Worm (Caenorhabditis elegans) whole organism, late embryonic: ENCODE data around the gene nuo-4.

Experiments
- K02D7.2 ChIP-seq: sonication (generic microtip); optimal IDR thresholded peaks from 2 replicates; lab custom pipeline; 2017; ENCODE audit warnings: mild to moderate bottlenecking, missing genetic modification characterization, missing compliant biosample characterization
- ahr-1 ChIP-seq: sonication (generic microtip); optimal IDR thresholded peaks from 2 replicates; lab custom pipeline; 2016; ENCODE audit warnings: missing genetic modification characterization, missing compliant biosample characterization
- ama-1 ChIP-seq: fragments of 150-350 bp; optimal IDR thresholded peaks from 2 replicates; lab custom pipeline; 2014
- ceh-18 ChIP-seq: sonication (generic microtip); optimal IDR thresholded peaks from 2 replicates; lab custom pipeline; 2016; ENCODE audit warnings: missing genetic modification characterization, missing compliant biosample characterization
- ceh-19 ChIP-seq: fragments of 200-800 bp; sonication (Bioruptor generic); optimal IDR thresholded peaks from 2 replicates; lab custom pipeline; 2018; ENCODE audit warnings: mild to moderate bottlenecking, missing genetic modification characterization, missing compliant biosample characterization
- ceh-45 ChIP-seq: fragments of 200-800 bp; sonication (Bioruptor generic); IDR thresholded peaks from 2 replicates; pipeline ENCODE4 v1.3.6; 2022; ENCODE audit warnings: missing genetic modification reagents, missing genetic modification characterization, missing compliant biosample characterization
- ceh-6 ChIP-seq: fragments of 200-800 bp; sonication (Bioruptor generic); optimal IDR thresholded peaks from 2 replicates; lab custom pipeline; 2018; ENCODE audit warnings: mild to moderate bottlenecking, missing genetic modification characterization, missing compliant biosample characterization
- ceh-9 ChIP-seq: sonication (generic microtip); optimal IDR thresholded peaks from 2 replicates; lab custom pipeline; 2016; ENCODE audit warnings: mild to moderate bottlenecking, missing genetic modification characterization, inconsistent platforms, missing compliant biosample characterization
- che-1 ChIP-seq: sonication (generic microtip); optimal IDR thresholded peaks from 2 replicates; lab custom pipeline; 2016; ENCODE audit warnings: mild to moderate bottlenecking, missing genetic modification characterization, missing compliant biosample characterization
- dmd-4 ChIP-seq: sonication (generic microtip); optimal IDR thresholded peaks from 2 replicates; lab custom pipeline; 2016; ENCODE audit warnings: borderline replicate concordance, missing genetic modification characterization, missing compliant biosample characterization
- elt-2 ChIP-seq: sonication (generic microtip); optimal IDR thresholded peaks from 2 replicates; lab custom pipeline; 2016; ENCODE audit warnings: missing genetic modification reagents, missing genetic modification characterization, missing compliant biosample characterization
- ets-4 ChIP-seq: sonication (generic microtip); optimal IDR thresholded peaks from 2 replicates; lab custom pipeline; 2016; ENCODE audit warnings: missing genetic modification characterization, missing compliant biosample characterization
- hlh-30 ChIP-seq: sonication (generic microtip); optimal IDR thresholded peaks from 2 replicates; lab custom pipeline; 2017; ENCODE audit warnings: antibody characterized with exemption, missing genetic modification characterization, missing compliant biosample characterization; ENCODE audit not compliant: insufficient read depth
- hlh-6 ChIP-seq: sonication (generic microtip); optimal IDR thresholded peaks from 2 replicates; lab custom pipeline; 2016; ENCODE audit warnings: missing genotype, missing genetic modification characterization, missing compliant biosample characterization
- hlh-8 ChIP-seq: sonication (generic microtip); optimal IDR thresholded peaks from 2 replicates; lab custom pipeline; 2016; ENCODE audit warnings: missing genotype, missing genetic modification characterization, missing compliant biosample characterization
- nfya-1 ChIP-seq: sonication (generic microtip); optimal IDR thresholded peaks from 2 replicates; lab custom pipeline; 2017; ENCODE audit warnings: missing genetic modification characterization, mild to moderate bottlenecking, missing compliant biosample characterization, antibody characterized with exemption, moderate library complexity
- nhr-11 ChIP-seq: fragments of 150-350 bp; optimal IDR thresholded peaks from 2 replicates; lab custom pipeline; 2014; ENCODE audit warnings: missing biosample characterization, missing genetic modification characterization
- odd-2 ChIP-seq: sonication (generic microtip); optimal IDR thresholded peaks from 2 replicates; lab custom pipeline; 2017; ENCODE audit warnings: antibody characterized with exemption, mild to moderate bottlenecking, missing genetic modification characterization, missing compliant biosample characterization
- pag-3 ChIP-seq: sonication (generic microtip); optimal IDR thresholded peaks from 2 replicates; lab custom pipeline; 2016; ENCODE audit warnings: missing compliant biosample characterization, missing genetic modification characterization, borderline replicate concordance
- pha-4 ChIP-seq: fragments of 150-350 bp; optimal IDR thresholded peaks from 2 replicates; lab custom pipeline; 2018; ENCODE audit warnings: missing biosample characterization, missing genetic modification reagents, missing genetic modification characterization
- pqm-1 ChIP-seq: sonication (generic microtip); optimal IDR thresholded peaks from 2 replicates; lab custom pipeline; 2016; ENCODE audit warnings: missing genetic modification characterization, missing compliant biosample characterization
- ref-2 ChIP-seq: sonication (generic microtip); optimal IDR thresholded peaks from 2 replicates; lab custom pipeline; 2016; ENCODE audit warnings: missing genetic modification characterization, missing compliant biosample characterization
- sdc-2 ChIP-seq: sonication (generic microtip); optimal IDR thresholded peaks from 2 replicates; lab custom pipeline; 2016; ENCODE audit warnings: missing genotype, missing genetic modification characterization, missing compliant biosample characterization
- sox-2 ChIP-seq: fragments of 200-800 bp; sonication (Bioruptor generic); IDR thresholded peaks from 2 replicates; pipeline ENCODE4 v1.3.6; 2022; ENCODE audit warnings: missing genetic modification reagents, missing genetic modification characterization, missing compliant biosample characterization
- sox-4 ChIP-seq: sonication (generic microtip); optimal IDR thresholded peaks from 2 replicates; lab custom pipeline; 2017; ENCODE audit warnings: mild to moderate bottlenecking, missing genetic modification characterization, inconsistent platforms, missing compliant biosample characterization
- tbx-2 ChIP-seq: sonication (generic microtip); optimal IDR thresholded peaks from 2 replicates; lab custom pipeline; 2016; ENCODE audit warnings: missing genetic modification characterization, missing compliant biosample characterization
- ttx-3 ChIP-seq: sonication (generic microtip); optimal IDR thresholded peaks from 2 replicates; lab custom pipeline; 2016; ENCODE audit warnings: missing genetic modification reagents, missing genetic modification characterization, missing compliant biosample characterization
- unc-3 ChIP-seq, 2 experiments: fragments of 200-800 bp in 1 of 2; sonication (Bioruptor generic) in 1 of 2; sonication (generic microtip) in 1 of 2; conservative IDR thresholded peaks in 1 of 2; optimal IDR thresholded peaks in 1 of 2; 2 replicates each; pipeline versions ENCODE4 v1.3.6 to Lab custom; 2016 to 2022; ENCODE audit warnings: missing compliant biosample characterization in 2 of 2, missing genetic modification characterization in 2 of 2, missing genetic modification reagents in 1 of 2
- unc-42 ChIP-seq: sonication (generic microtip); optimal IDR thresholded peaks from 2 replicates; lab custom pipeline; 2016; ENCODE audit warnings: missing genotype, missing genetic modification characterization, missing compliant biosample characterization

nuo-4 gene

DNA sequence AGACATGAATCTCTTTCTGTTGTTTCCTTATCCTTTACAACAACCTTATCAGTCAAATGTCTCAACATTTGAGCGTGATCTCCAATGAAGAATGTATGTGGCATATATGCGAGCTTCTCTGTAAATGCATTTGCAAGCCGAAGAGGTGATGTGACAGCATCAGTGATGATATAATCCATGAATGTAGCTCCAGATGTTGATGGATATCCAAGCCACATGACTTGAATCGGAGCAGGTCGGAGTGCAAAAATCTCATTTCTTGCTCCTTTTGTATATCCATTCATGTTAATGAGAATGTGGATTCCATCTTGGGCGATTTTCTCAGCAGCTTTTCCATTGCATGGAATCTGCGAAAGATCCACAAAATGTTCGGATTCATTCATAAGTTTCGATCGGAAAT is 10.4 kb downstream of the nuo-4 start:
- TF ChIP-seq nhr-11 (no peak), ceh-19 (GFP tag; lab: Kevin White, UChicago) (no peak), ahr-1 (tag; lab: Kevin White, UChicago) (no peak), sox-2 (GFP tag; lab: Robert Waterston, UW) (no peak)

DNA sequence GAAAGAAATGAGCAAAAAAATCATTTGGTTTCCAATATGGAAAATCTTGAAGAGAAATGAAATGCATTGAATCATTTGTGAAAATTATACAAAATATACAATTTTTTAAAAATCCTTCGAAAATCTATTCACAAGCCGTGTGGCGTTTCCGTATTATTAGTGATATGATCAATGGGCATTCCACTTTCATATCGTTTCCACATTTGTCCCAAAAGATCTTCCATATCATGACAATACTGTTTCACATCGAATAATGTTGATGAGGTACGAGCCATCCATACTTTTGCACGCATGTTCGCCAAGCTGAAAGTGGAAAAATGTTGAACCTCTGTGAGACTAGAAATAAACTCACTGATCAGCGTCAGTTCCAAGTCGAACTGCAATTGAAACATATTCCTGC is 12.3 kb downstream of the nuo-4 start:
- TF ChIP-seq sox-4 (tag; lab: Kevin White, UChicago), result no peak
- no peak for TF ChIP-seq ref-2 (tag; lab: Kevin White, UChicago)
- TF ChIP-seq ceh-45 (GFP tag; lab: Robert Waterston, UW), result no peak
- TF ChIP-seq unc-3 (GFP tag; conservative IDR thresholded peaks at IDR 0.05; lab: Robert Waterston, UW), result no peak
- TF ChIP-seq unc-3 (tag; optimal IDR thresholded peaks at IDR 0.05; lab: Kevin White, UChicago), result no peak
- no peak for TF ChIP-seq hlh-8 (tag; lab: Kevin White, UChicago)
- TF ChIP-seq nhr-11, result no peak
- TF ChIP-seq ets-4, result no peak
- no peak for TF ChIP-seq ceh-9
- no peak for TF ChIP-seq che-1 (tag; lab: Kevin White, UChicago)
- no peak for TF ChIP-seq K02D7.2 (tag; lab: Kevin White, UChicago)
- no peak for TF ChIP-seq hlh-30 (tag; lab: Kevin White, UChicago)
- TF ChIP-seq ceh-6 (GFP tag; lab: Kevin White, UChicago), result no peak
- TF ChIP-seq sdc-2 (tag; lab: Kevin White, UChicago), result no peak
- TF ChIP-seq ttx-3 (tag; lab: Kevin White, UChicago), result no peak
- TF ChIP-seq pha-4 (tag; lab: Kevin White, UChicago), result no peak
- TF ChIP-seq pqm-1 (tag; lab: Kevin White, UChicago), result no peak
- no peak for TF ChIP-seq tbx-2 (tag; lab: Kevin White, UChicago)
- TF ChIP-seq unc-42 (tag; lab: Kevin White, UChicago), result no peak
- TF ChIP-seq ahr-1 (tag; lab: Kevin White, UChicago), result no peak

DNA sequence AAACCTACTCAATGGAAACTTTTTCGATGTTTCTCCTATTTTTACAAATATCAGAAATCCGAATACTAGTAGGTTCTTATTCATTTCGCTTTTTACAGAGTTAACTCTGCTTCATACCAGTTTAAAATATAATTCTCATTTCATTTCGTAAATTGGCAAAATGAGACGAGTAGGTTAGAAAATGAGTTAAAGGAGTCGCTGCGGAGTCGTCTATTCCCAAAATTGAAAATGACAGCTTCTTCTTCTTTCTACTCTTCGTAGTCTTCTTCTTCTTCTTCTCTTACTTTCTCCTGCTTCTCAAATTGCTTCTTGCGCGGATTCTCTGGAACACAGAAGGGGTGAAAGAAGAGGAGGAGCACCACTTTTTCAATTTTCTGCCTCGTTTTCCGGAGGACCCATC is 13.9 kb downstream of the nuo-4 start, which contains the start of gene glr-2:
Gene glr-2 (minus strand): TSS at position 211 of the 400 bp plus-strand sequence.
- no peak for TF ChIP-seq odd-2
- peak; percentile 59 for TF ChIP-seq unc-42 (tag; lab: Kevin White, UChicago)
- no peak for TF ChIP-seq pag-3 (tag; lab: Kevin White, UChicago)
- TF ChIP-seq ama-1, result no peak
- TF ChIP-seq hlh-6, result no peak
- TF ChIP-seq, all 69 proteins: peak for 1

DNA sequence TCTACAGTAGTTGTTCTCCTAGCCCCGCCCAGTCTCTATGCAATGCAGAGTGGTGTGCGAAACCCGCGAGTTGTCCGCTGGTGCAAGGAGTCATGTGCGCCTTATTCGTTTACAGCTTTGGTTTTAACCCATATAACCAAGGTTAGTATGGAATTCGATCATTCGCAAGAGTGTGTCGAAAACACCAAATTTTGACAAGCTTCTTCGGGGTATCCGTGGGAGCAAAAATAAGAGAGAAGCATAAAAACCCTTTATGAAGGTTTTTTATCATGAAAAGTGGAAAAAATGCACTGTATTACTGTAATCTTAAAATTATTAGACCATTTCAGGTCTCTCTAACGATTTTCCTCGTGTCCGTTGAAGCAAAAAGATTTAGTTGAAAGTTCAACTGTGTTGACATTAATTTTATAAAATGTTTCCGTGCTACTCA is 16.4 kb downstream of the nuo-4 start:
- TF ChIP-seq ama-1 (peak; percentile 39), ceh-18 (tag; lab: Kevin White, UChicago) (no peak), hlh-30 (tag; lab: Kevin White, UChicago) (peak; percentile 25), ceh-9 (no peak), nfya-1 (tag; lab: Kevin White, UChicago) (no peak), unc-3 (GFP tag; conservative IDR thresholded peaks at IDR 0.05; lab: Robert Waterston, UW) (no peak), unc-3 (tag; optimal IDR thresholded peaks at IDR 0.05; lab: Kevin White, UChicago) (no peak)

DNA sequence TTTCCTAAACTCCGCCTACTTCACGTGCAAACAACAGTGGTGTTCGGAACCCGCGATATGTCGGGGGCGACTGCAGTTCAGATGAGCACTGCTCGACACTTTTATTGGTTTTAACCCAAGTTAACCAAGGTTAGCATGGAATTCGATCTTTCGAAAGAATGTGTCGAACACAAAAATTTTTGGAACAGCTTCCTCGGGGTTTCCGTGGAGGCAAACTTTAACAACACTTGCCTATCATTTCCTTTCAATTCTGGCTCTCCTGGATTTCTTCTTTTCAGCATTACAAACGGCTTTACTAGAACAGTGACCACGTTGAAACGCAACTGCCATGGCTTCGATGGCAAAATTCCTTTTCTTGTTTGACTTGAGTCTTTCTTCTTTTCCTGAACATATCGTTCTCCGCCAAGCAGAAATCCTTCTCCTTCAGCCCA is 17.3 kb downstream of the nuo-4 start:
- TF ChIP-seq ets-4 (no peak), ama-1 (peak; percentile 87), hlh-30 (tag; lab: Kevin White, UChicago) (no peak), ceh-6 (GFP tag; lab: Kevin White, UChicago) (no peak), elt-2 (tag; lab: Kevin White, UChicago) (peak; percentile 11), sox-2 (GFP tag; lab: Robert Waterston, UW) (no peak)

DNA sequence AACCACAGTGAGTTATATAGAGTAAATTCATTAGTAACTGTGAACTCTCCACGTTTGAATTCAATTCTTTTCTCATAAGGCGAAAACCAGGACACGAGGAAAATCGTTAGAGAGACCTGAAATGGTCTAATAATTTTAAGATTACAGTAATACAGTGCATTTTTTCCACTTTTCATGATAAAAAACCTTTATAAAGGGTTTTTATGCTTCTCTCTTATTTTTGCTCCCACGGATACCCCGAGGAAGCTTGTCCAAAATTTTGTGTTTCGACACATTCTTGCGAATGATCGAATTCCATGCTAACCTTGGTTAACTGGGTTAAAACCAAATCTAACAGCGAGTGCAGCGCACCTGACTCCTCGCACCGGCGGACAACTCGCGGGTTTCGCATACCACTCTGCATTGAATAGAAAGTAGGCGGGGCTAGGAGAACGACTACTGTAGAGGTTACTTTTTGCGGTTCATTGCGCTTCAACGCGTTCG is 18.3 kb downstream of the nuo-4 start:
- TF ChIP-seq hlh-30 (tag; lab: Kevin White, UChicago) (peak; percentile 59), elt-2 (tag; lab: Kevin White, UChicago) (no peak), dmd-4 (tag; lab: Kevin White, UChicago) (no peak), ref-2 (tag; lab: Kevin White, UChicago) (peak; percentile 13), ama-1 (peak; percentile 58)
